Fruit fly (Drosophila melanogaster) whole organism, pupa: ENCODE results near the gene CG6980.

ENCODE experiments used
- CG10348 ChIP-seq: fragments of 200-800 bp; sonication (Bioruptor generic); IDR thresholded peaks from 2 replicates; pipeline ENCODE4 v1.3.6; 2022; ENCODE audit warnings: missing biosample characterization, missing genetic modification characterization
- CG12605 ChIP-seq: fragments of 200-800 bp; sonication (Bioruptor generic); IDR thresholded peaks from 2 replicates; pipeline ENCODE4 v1.3.6; 2022; ENCODE audit warnings: missing biosample characterization, missing genetic modification characterization
- CG13204 ChIP-seq: fragments of 200-800 bp; sonication (Bioruptor generic); optimal IDR thresholded peaks from 2 replicates; lab custom pipeline; 2018; ENCODE audit warnings: missing biosample characterization, mild to moderate bottlenecking, missing genetic modification characterization, moderate library complexity
- CG14655 ChIP-seq: fragments of 200-800 bp; sonication (Bioruptor generic); optimal IDR thresholded peaks from 3 replicates; lab custom pipeline; 2017; ENCODE audit warnings: mild to moderate bottlenecking, missing biosample characterization, missing genetic modification reagents, missing genetic modification characterization
- CG15710 ChIP-seq: fragments of 200-800 bp; sonication (Bioruptor generic); optimal IDR thresholded peaks from 2 replicates; lab custom pipeline; 2018; ENCODE audit warnings: missing biosample characterization, mild to moderate bottlenecking, missing genetic modification characterization, moderate library complexity
- CG17806 ChIP-seq: fragments of 200-800 bp; sonication (Bioruptor generic); optimal IDR thresholded peaks from 2 replicates; lab custom pipeline; 2018; ENCODE audit warnings: missing biosample characterization, mild to moderate bottlenecking, missing genetic modification characterization, moderate library complexity
- CG32121 ChIP-seq: fragments of 200-800 bp; sonication (Bioruptor generic); IDR thresholded peaks from 2 replicates; pipeline ENCODE4 v1.3.6; 2022; ENCODE audit warnings: missing biosample characterization, missing genetic modification characterization
- CG34367 ChIP-seq: fragments of 200-800 bp; sonication (Bioruptor generic); optimal IDR thresholded peaks from 2 replicates; lab custom pipeline; 2018; ENCODE audit warnings: missing biosample characterization, mild to moderate bottlenecking, missing genetic modification characterization
- CG4496 ChIP-seq: fragments of 200-800 bp; sonication (Bioruptor generic); IDR thresholded peaks from 3 replicates; pipeline ENCODE4 v1.3.6; 2022; ENCODE audit warnings: missing biosample characterization, missing genetic modification characterization
- CG8159 ChIP-seq: fragments of 200-800 bp; sonication (Bioruptor generic); optimal IDR thresholded peaks from 3 replicates; lab custom pipeline; 2018; ENCODE audit warnings: missing biosample characterization, mild to moderate bottlenecking, missing genetic modification characterization, moderate library complexity
- CG8301 ChIP-seq: fragments of 200-800 bp; sonication (Bioruptor generic); optimal IDR thresholded peaks from 2 replicates; lab custom pipeline; 2018; ENCODE audit warnings: missing biosample characterization, mild to moderate bottlenecking, missing genetic modification characterization
- CG9948 ChIP-seq: fragments of 200-800 bp; sonication (Bioruptor generic); optimal IDR thresholded peaks from 2 replicates; lab custom pipeline; 2018; ENCODE audit warnings: missing biosample characterization, mild to moderate bottlenecking, missing genetic modification characterization, moderate library complexity
- D1 ChIP-seq: fragments of 200-800 bp; sonication (Bioruptor generic); optimal IDR thresholded peaks from 2 replicates; lab custom pipeline; 2018; ENCODE audit warnings: missing biosample characterization, mild to moderate bottlenecking, missing genetic modification characterization, moderate library complexity
- EcR ChIP-seq: fragments of 200-800 bp; sonication (Bioruptor generic); optimal IDR thresholded peaks from 3 replicates; lab custom pipeline; 2019; ENCODE audit warnings: missing biosample characterization, missing genetic modification characterization, mild to moderate bottlenecking, moderate library complexity, missing genetic modification reagents
- Ets98B ChIP-seq: fragments of 200-800 bp; sonication (Bioruptor generic); IDR thresholded peaks from 2 replicates; pipeline ENCODE4 v1.3.6; 2022; ENCODE audit warnings: missing biosample characterization, missing genetic modification characterization
- Pif1A ChIP-seq: fragments of 200-800 bp; sonication (Bioruptor generic); optimal IDR thresholded peaks from 3 replicates; lab custom pipeline; 2016; ENCODE audit warnings: missing biosample characterization, missing genetic modification characterization
- Pif1B ChIP-seq: fragments of 200-800 bp; sonication (Bioruptor generic); optimal IDR thresholded peaks from 3 replicates; lab custom pipeline; 2016; ENCODE audit warnings: missing biosample characterization, missing genetic modification characterization
- Snoo ChIP-seq: fragments of 200-800 bp; sonication (Bioruptor generic); optimal IDR thresholded peaks from 3 replicates; lab custom pipeline; 2017; ENCODE audit warnings: missing biosample characterization, mild to moderate bottlenecking, missing genetic modification characterization, inconsistent platforms
- fd96Ca ChIP-seq: fragments of 200-800 bp; sonication (Bioruptor generic); IDR thresholded peaks from 3 replicates; pipeline ENCODE4 v1.3.6; 2022; ENCODE audit warnings: missing biosample characterization, missing genetic modification characterization
- gl ChIP-seq: fragments of 200-800 bp; sonication (Bioruptor generic); optimal IDR thresholded peaks from 2 replicates; lab custom pipeline; 2018; ENCODE audit warnings: missing biosample characterization, mild to moderate bottlenecking, missing genetic modification characterization
- rn ChIP-seq: fragments of 200-800 bp; sonication (Bioruptor generic); IDR thresholded peaks from 2 replicates; pipeline ENCODE4 v1.3.6; 2022; ENCODE audit warnings: missing biosample characterization, missing genetic modification characterization

Gene CG6980

DNA sequence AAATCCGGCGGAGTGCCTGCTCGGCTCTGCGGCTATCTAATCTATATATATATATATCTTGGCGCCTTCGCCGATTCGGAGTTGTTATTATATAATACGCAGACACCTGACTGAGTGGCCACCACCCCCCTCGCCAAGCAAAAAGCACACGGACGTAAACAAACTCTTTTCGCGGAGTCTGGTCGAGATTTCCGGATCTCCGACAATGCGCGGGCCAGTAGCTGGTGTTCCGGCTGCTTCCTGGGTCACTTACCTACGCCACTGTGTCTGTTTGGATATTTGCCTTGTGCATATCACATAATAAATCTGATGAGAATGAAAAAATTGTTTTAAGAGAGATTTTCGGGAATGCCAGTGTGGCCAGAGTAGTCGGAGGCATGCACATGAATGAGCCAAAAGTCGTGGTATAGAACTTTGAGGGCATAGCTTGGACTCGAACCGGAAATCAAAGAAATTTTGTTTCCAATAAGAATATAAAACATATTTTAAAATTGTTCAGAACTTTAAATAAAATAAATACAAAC lies 20.3 kb upstream of the CG6980 start, which contains the start of gene CG5805:
Gene CG5805, minus strand, starts transcription at position 380 of the 524 bp plus-strand sequence.
- TF ChIP-seq CG13204 (GFP tag; lab: Kevin White, UChicago): no peak
- peak; percentile 47; the same call in 1 of the 2 replicates for TF ChIP-seq Ets98B (GFP tag; lab: Robert Waterston, UW)
- TF ChIP-seq CG8159 (tag; lab: Kevin White, UChicago): peak; percentile 50
- TF ChIP-seq CG32121: no peak
- TF ChIP-seq Snoo (tag; lab: Kevin White, UChicago): peak; percentile 84
- TF ChIP-seq CG10348 (GFP tag; lab: Robert Waterston, UW): no peak
- TF ChIP-seq CG8301: no peak
- peak; percentile 56 for TF ChIP-seq EcR (GFP tag; lab: Kevin White, UChicago)
- TF ChIP-seq CG34367 (tag; lab: Kevin White, UChicago): peak; percentile 57
- TF ChIP-seq gl (tag; lab: Kevin White, UChicago): peak; percentile 22
- TF ChIP-seq fd96Ca (GFP tag; lab: Robert Waterston, UW): no peak
- peak; percentile 24 for TF ChIP-seq Pif1B (GFP tag; lab: Kevin White, UChicago)
- TF ChIP-seq CG17806: peak; percentile 16
- peak; percentile 4 for TF ChIP-seq CG9948 (tag; lab: Kevin White, UChicago)
- peak; percentile 45 for TF ChIP-seq Pif1A (GFP tag; lab: Kevin White, UChicago)
- peak; percentile 85 for TF ChIP-seq CG4496
- TF ChIP-seq CG15710 (tag; lab: Kevin White, UChicago): peak; percentile 38
- no peak for TF ChIP-seq D1
- 0 out of 2 replicates have a peak, but pooled peaks have one; percentile 7 for TF ChIP-seq rn (GFP tag; lab: Robert Waterston, UW)
- TF ChIP-seq CG12605 (GFP tag; lab: Robert Waterston, UW): peak; percentile 20; the same call in 1 of the 2 replicates
- peak; percentile 43 for TF ChIP-seq CG14655 (GFP tag; lab: Kevin White, UChicago)
- TF ChIP-seq, all 21 proteins: peak for 15

DNA sequence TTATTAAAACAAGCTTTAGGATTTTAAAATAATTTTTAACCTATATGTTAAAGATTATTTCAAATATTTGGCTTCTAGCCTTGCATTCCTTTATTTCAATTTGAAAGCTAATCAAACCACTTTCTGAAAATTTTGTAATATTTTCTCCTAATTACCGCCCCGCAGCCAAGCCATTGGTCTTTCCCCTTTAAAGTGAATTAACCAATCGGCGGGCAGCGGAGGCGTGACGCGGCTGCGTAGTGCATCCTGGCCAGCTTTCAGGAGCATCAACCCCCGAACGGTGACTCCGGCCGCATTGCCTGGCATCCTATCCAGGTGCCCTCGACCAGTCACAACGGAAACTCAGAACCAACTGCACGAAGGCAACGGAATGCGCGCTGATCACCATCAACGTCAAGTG lies 19.7 kb upstream of the CG6980 start, which contains the start of gene Ets96B:
Gene Ets96B, plus strand, starts transcription at position 321 of the 400 bp plus-strand sequence.
- TF ChIP-seq CG10348 (GFP tag; lab: Robert Waterston, UW): no peak
- TF ChIP-seq D1: no peak
- TF ChIP-seq EcR (GFP tag; lab: Kevin White, UChicago): no peak
- no peak for TF ChIP-seq CG9948 (tag; lab: Kevin White, UChicago)
- no peak for TF ChIP-seq Pif1B (GFP tag; lab: Kevin White, UChicago)
- TF ChIP-seq CG34367 (tag; lab: Kevin White, UChicago): no peak
- no peak for TF ChIP-seq gl (tag; lab: Kevin White, UChicago)
- TF ChIP-seq CG8159 (tag; lab: Kevin White, UChicago): no peak
- TF ChIP-seq Ets98B (GFP tag; lab: Robert Waterston, UW): no peak
- no peak for TF ChIP-seq CG13204 (GFP tag; lab: Kevin White, UChicago)
- TF ChIP-seq CG12605 (GFP tag; lab: Robert Waterston, UW): no peak
- TF ChIP-seq CG15710 (tag; lab: Kevin White, UChicago): no peak
- no peak for TF ChIP-seq rn (GFP tag; lab: Robert Waterston, UW)
- TF ChIP-seq Pif1A (GFP tag; lab: Kevin White, UChicago): no peak
- TF ChIP-seq CG4496: no peak
- TF ChIP-seq Snoo (tag; lab: Kevin White, UChicago): no peak
- TF ChIP-seq CG14655 (GFP tag; lab: Kevin White, UChicago): no peak
- TF ChIP-seq, all 21 proteins: peak for 0

DNA sequence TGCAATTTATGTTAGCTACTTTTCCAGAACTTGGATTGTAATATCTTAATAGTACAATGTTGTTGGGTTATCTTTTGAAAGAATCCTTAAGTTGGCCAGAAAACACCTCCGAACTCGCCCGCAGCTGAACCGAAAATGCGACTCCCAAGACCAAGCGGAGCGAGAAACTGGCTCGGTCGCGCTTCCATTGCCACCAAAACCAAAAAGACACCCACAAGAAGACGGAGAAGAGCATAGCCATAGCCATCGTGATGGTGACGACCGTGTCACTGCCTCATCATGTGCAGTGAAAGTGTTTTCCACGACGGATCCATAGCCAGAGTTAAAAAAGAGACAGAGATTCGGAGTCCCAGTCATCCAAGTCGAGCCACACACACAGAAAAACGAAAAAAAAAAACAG lies 17.4 kb upstream of the CG6980 start, which contains the start of gene CG13634:
Gene CG13634, minus strand, starts transcription at position 101 of the 400 bp plus-strand sequence.
- TF ChIP-seq Pif1B (GFP tag; lab: Kevin White, UChicago) (no peak), CG12605 (GFP tag; lab: Robert Waterston, UW) (no peak), fd96Ca (GFP tag; lab: Robert Waterston, UW) (no peak), CG14655 (GFP tag; lab: Kevin White, UChicago) (no peak), CG8159 (tag; lab: Kevin White, UChicago) (no peak), D1 (no peak), CG10348 (GFP tag; lab: Robert Waterston, UW) (no peak), CG17806 (no peak), gl (tag; lab: Kevin White, UChicago) (no peak), EcR (GFP tag; lab: Kevin White, UChicago) (no peak), CG13204 (GFP tag; lab: Kevin White, UChicago) (no peak), CG4496 (no peak), CG9948 (tag; lab: Kevin White, UChicago) (no peak), CG32121 (no peak), Pif1A (GFP tag; lab: Kevin White, UChicago) (no peak), rn (GFP tag; lab: Robert Waterston, UW) (no peak), Snoo (tag; lab: Kevin White, UChicago) (no peak), CG15710 (tag; lab: Kevin White, UChicago) (no peak)

DNA sequence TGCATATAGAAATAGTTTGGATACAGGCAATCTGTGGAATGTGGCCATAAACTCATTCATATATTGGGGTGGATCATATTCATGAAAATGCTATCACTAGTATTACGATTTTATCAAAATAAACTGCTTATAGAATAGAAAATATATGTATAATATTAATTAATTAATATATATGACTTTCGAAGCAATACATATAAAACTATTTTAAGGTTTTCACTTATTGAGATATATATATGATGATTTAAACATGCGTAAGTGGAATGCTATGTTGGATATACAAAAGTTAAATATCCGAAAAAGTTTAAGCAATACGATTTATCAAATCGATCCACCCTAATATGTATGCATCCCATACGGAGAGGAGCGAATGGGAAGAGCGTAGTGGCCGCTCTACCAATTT lies 8.8 kb upstream of the CG6980 start:
- TF ChIP-seq Pif1B (GFP tag; lab: Kevin White, UChicago) (no peak), CG10348 (GFP tag; lab: Robert Waterston, UW) (no peak), Snoo (tag; lab: Kevin White, UChicago) (no peak), D1 (no peak), CG4496 (0 out of 3 replicates have a peak, but pooled peaks have one; percentile 24), rn (GFP tag; lab: Robert Waterston, UW) (no peak)

DNA sequence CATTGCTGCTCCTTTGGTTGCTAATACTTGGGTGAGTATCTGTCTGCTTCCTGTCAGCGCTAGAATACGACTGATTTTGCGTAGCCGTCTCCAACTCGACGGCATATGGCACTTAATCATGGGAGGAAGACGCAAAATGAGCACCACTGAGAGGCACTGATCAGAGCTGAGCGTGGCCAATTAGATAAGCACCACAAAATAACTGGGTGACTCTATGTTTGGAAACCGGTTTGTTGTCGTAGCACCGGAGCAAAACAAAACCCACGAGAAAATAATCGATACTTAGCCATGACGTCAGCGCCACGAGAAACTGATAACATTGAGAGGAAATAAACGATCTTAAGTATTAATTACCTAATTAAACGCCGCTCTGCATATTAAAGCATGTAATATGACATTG lies 7.9 kb upstream of the CG6980 start, which contains the start of gene Ude:
Gene Ude, minus strand, starts transcription at position 166 of the 400 bp plus-strand sequence.
- TF ChIP-seq D1 (no peak), CG32121 (no peak), CG8301 (no peak), CG15710 (tag; lab: Kevin White, UChicago) (no peak), CG34367 (tag; lab: Kevin White, UChicago) (no peak), Ets98B (GFP tag; lab: Robert Waterston, UW) (no peak), CG9948 (tag; lab: Kevin White, UChicago) (no peak), CG4496 (no peak)
